Worm (Caenorhabditis elegans) whole organism, L4 larva: ENCODE measurements around the gene klo-2.

Source experiments
- F26F4.8 ChIP-seq: fragments of 200-800 bp; sonication (Bioruptor generic); conservative IDR thresholded peaks from 2 replicates; pipeline ENCODE4 v1.3.6; 2022; ENCODE audit warnings: missing genetic modification characterization, missing compliant biosample characterization
- F44E2.7 ChIP-seq: fragments of 200-800 bp; sonication (Bioruptor generic); IDR thresholded peaks from 2 replicates; pipeline ENCODE4 v2.1.2; 2022; ENCODE audit warnings: missing genetic modification characterization, missing compliant biosample characterization
- T20F7.1 ChIP-seq: fragments of 200-800 bp; sonication (Bioruptor generic); optimal IDR thresholded peaks from 2 replicates; lab custom pipeline; 2018; ENCODE audit warnings: mild to moderate bottlenecking, missing genetic modification characterization, missing compliant biosample characterization
- T26A8.4 ChIP-seq: fragments of 200-800 bp; sonication (Bioruptor generic); IDR thresholded peaks from 2 replicates; pipeline ENCODE4 v1.3.6; 2022; ENCODE audit warnings: missing genetic modification characterization, missing compliant biosample characterization
- Y48G9A.11 ChIP-seq: fragments of 200-800 bp; sonication (Bioruptor generic); IDR thresholded peaks from 2 replicates; pipeline ENCODE4 v1.3.6; 2022; ENCODE audit warnings: missing genetic modification reagents, missing genetic modification characterization, missing compliant biosample characterization
- ZK337.2 ChIP-seq: fragments of 200-800 bp; sonication (Bioruptor generic); IDR thresholded peaks from 2 replicates; pipeline ENCODE4 v1.3.6; 2022; ENCODE audit warnings: missing genetic modification reagents, missing genetic modification characterization, missing compliant biosample characterization
- aha-1 ChIP-seq: fragments of 150-350 bp; peaks from one replicate; lab custom pipeline; 2014; ENCODE audit warnings: missing biosample characterization, missing genetic modification characterization
- arid-1 ChIP-seq: fragments of 200-800 bp; sonication (Bioruptor generic); conservative IDR thresholded peaks from 2 replicates; pipeline ENCODE4 v1.3.6; 2022; ENCODE audit warnings: missing genetic modification reagents, missing genetic modification characterization, missing compliant biosample characterization
- ceh-28 ChIP-seq: fragments of 150-350 bp; optimal IDR thresholded peaks from 2 replicates; lab custom pipeline; 2014; ENCODE audit warnings: missing biosample characterization, missing genetic modification reagents, missing genetic modification characterization
- ceh-32 ChIP-seq: sonication (generic microtip); optimal IDR thresholded peaks from 2 replicates; lab custom pipeline; 2016; ENCODE audit warnings: mild to moderate bottlenecking, missing genetic modification characterization, missing compliant biosample characterization; ENCODE audit not compliant: poor library complexity
- daf-8 ChIP-seq: fragments of 200-800 bp; sonication (Bioruptor generic); IDR thresholded peaks from 2 replicates; pipeline ENCODE4 v1.3.6; 2022; ENCODE audit warnings: missing genetic modification characterization, missing compliant biosample characterization
- egl-43 ChIP-seq: fragments of 200-800 bp; sonication (Bioruptor generic); IDR thresholded peaks from 2 replicates; pipeline ENCODE4 v1.3.6; 2022; ENCODE audit warnings: missing genetic modification reagents, missing genetic modification characterization, missing compliant biosample characterization
- fos-1 ChIP-seq: fragments of 150-350 bp; optimal IDR thresholded peaks from 2 replicates; lab custom pipeline; 2014; ENCODE audit warnings: missing biosample characterization, missing genetic modification characterization
- gei-8 ChIP-seq: fragments of 200-800 bp; sonication (Bioruptor generic); optimal IDR thresholded peaks from 2 replicates; lab custom pipeline; 2018; ENCODE audit warnings: mild to moderate bottlenecking, missing genetic modification characterization, missing compliant biosample characterization
- hlh-11 ChIP-seq: fragments of 200-800 bp; sonication (Bioruptor generic); optimal IDR thresholded peaks from 2 replicates; lab custom pipeline; 2018; ENCODE audit warnings: mild to moderate bottlenecking, missing genetic modification characterization, missing compliant biosample characterization
- lin-38 ChIP-seq: fragments of 200-800 bp; sonication (Bioruptor generic); IDR thresholded peaks from 2 replicates; pipeline ENCODE4 v1.3.6; 2022; ENCODE audit warnings: missing genetic modification reagents, missing genetic modification characterization, missing compliant biosample characterization
- madf-5 ChIP-seq, 2 experiments: fragments of 200-800 bp; sonication (Bioruptor generic); IDR thresholded peaks; 2 replicates each; pipeline ENCODE4 v1.3.6; 2022; ENCODE audit warnings: missing compliant biosample characterization in 2 of 2, missing genetic modification characterization in 2 of 2
- mdl-1 ChIP-seq, 2 experiments: fragments of 150-350 bp in 1 of 2; sonication (generic microtip) in 1 of 2; optimal IDR thresholded peaks; 2 replicates each; lab custom pipeline; 2014 to 2017; ENCODE audit warnings: missing biosample characterization in 2 of 2, missing genetic modification characterization in 2 of 2
- mes-2 ChIP-seq: sonication (generic microtip); optimal IDR thresholded peaks from 2 replicates; lab custom pipeline; 2016; ENCODE audit warnings: missing genotype, mild to moderate bottlenecking, missing genetic modification characterization, missing compliant biosample characterization; ENCODE audit not compliant: poor library complexity, severe bottlenecking
- mxl-3 ChIP-seq: fragments of 200-800 bp; sonication (Bioruptor generic); optimal IDR thresholded peaks from 2 replicates; lab custom pipeline; 2018; ENCODE audit warnings: mild to moderate bottlenecking, missing genetic modification characterization, missing compliant biosample characterization
- nhr-237 ChIP-seq: sonication (generic microtip); optimal IDR thresholded peaks from 2 replicates; lab custom pipeline; 2017; ENCODE audit warnings: missing biosample characterization, missing genetic modification characterization
- nhr-48 ChIP-seq: sonication (generic microtip); optimal IDR thresholded peaks from 2 replicates; lab custom pipeline; 2016; ENCODE audit warnings: mild to moderate bottlenecking, missing genetic modification characterization, missing compliant biosample characterization
- nhr-77 ChIP-seq: fragments of 150-350 bp; optimal IDR thresholded peaks from 2 replicates; lab custom pipeline; 2014; ENCODE audit warnings: missing biosample characterization, missing genetic modification characterization
- rbr-2 ChIP-seq: sonication (generic microtip); optimal IDR thresholded peaks from 2 replicates; lab custom pipeline; 2016; ENCODE audit warnings: missing genotype, missing genetic modification characterization, missing compliant biosample characterization
- sdz-12 ChIP-seq: fragments of 200-800 bp; sonication (Bioruptor generic); optimal IDR thresholded peaks from 2 replicates; lab custom pipeline; 2018; ENCODE audit warnings: mild to moderate bottlenecking, missing genetic modification characterization, missing compliant biosample characterization
- set-16 ChIP-seq: fragments of 200-800 bp; sonication (Bioruptor generic); IDR thresholded peaks from 2 replicates; pipeline ENCODE4 v1.3.6; 2022; ENCODE audit warnings: missing genetic modification reagents, missing genetic modification characterization, missing compliant biosample characterization
- snpc-1.2 ChIP-seq: fragments of 200-800 bp; sonication (Bioruptor generic); IDR thresholded peaks from 2 replicates; pipeline ENCODE4 v1.3.6; 2022; ENCODE audit warnings: missing genetic modification reagents, missing genetic modification characterization, missing compliant biosample characterization
- spr-3 ChIP-seq: fragments of 200-800 bp; sonication (Bioruptor generic); optimal IDR thresholded peaks from 2 replicates; lab custom pipeline; 2018; ENCODE audit warnings: mild to moderate bottlenecking, missing genetic modification characterization, missing compliant biosample characterization
- unc-130 ChIP-seq: sonication (generic microtip); optimal IDR thresholded peaks from 2 replicates; lab custom pipeline; 2016; ENCODE audit warnings: missing genetic modification reagents, missing genetic modification characterization, missing compliant biosample characterization
- unc-62 ChIP-seq, 3 experiments: fragments of 150-350 bp in 1 of 3; sonication (generic microtip); optimal IDR thresholded peaks in 2 of 3; peaks in 1 of 3; 1 replicate in 1 of 3; 2 replicates in 2 of 3; lab custom pipeline; 2014 to 2017; ENCODE audit warnings: missing biosample characterization in 3 of 3, missing genetic modification characterization in 3 of 3, missing genetic modification reagents in 3 of 3, missing genotype in 1 of 3
- zag-1 ChIP-seq: fragments of 150-350 bp; optimal IDR thresholded peaks from 2 replicates; lab custom pipeline; 2014; ENCODE audit warnings: missing biosample characterization, missing genetic modification characterization
- zip-11 ChIP-seq: fragments of 200-800 bp; sonication (Bioruptor generic); IDR thresholded peaks from 2 replicates; pipeline ENCODE4 v1.3.6; 2022; ENCODE audit warnings: missing genetic modification characterization, missing compliant biosample characterization

klo-2 gene

ce11 chrIII:2418159-2418658 lies 27.8 kb upstream of the klo-2 start, which contains the start of the genes W04B5.5 and W04B5.3 (continued):
- TF ChIP-seq F26F4.8 (GFP tag; lab: Robert Waterston, UW) (no peak), zip-11 (GFP tag; lab: Robert Waterston, UW) (no peak)

DNA sequence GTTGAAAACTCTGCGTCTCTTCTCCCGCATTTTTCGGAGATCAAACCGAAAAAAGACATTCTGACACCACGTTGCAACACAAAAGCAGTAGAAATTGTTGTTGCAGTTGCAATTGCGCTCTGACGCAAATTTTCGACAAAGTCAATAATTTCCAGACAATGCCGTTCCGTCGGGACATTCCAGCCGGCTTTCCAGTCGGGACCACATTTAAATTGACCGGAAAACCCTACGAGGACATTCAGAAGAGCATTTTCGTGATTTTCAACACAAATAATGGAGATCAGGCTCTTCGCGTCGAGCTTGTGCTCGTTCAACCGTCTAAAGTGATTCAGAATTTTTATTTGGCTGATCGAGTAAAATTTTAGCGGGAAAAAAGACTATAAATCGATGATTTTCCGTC lies 27.0 kb upstream of the klo-2 start:
- peak; percentile 76 for TF ChIP-seq aha-1 (tag; lab: Kevin White, UChicago)
- no peak for TF ChIP-seq arid-1 (GFP tag; lab: Robert Waterston, UW)
- TF ChIP-seq nhr-237 = no peak
- no peak for TF ChIP-seq sdz-12

ce11 chrIII:2419504-2419903 lies 26.5 kb upstream of the klo-2 start:
- peak; percentile 90 for TF ChIP-seq ceh-28 (tag; lab: Kevin White, UChicago)
- 0 out of 2 replicates have a peak, but pooled peaks have one; percentile 60 for TF ChIP-seq F44E2.7 (GFP tag; lab: Robert Waterston, UW)
- TF ChIP-seq lin-38 (GFP tag; lab: Robert Waterston, UW) = peak; percentile 8
- no peak for TF ChIP-seq mdl-1 (tag; optimal IDR thresholded peaks at IDR 0.05; lab: Kevin White, UChicago)
- TF ChIP-seq, all 104 proteins: peak for 3

DNA sequence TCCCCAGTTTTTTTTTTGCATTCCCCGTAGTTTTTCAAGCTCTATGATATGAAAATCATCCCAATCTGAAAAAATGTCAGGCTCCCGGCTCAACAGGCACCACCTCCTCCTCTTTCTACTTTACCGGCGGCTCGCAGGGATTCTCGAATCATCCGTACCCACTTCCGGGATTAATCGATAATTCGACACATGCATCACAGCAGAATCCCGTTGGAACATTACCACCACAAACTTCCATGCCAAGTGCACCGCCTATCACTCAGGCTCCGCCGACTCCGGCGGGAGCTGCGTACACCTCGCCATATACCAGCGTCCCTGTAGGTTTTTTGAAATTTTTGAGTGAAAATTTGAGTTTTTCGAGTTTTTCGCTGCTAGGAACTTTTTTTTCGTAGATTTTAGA lies 24.8 kb upstream of the klo-2 start:
- TF ChIP-seq unc-130 (GFP tag; lab: Kevin White, UChicago) (no peak), egl-43 (GFP tag; lab: Robert Waterston, UW) (peak; percentile 60; the same call in 1 of the 2 replicates), aha-1 (tag; lab: Kevin White, UChicago) (peak; percentile 53), nhr-77 (tag; lab: Kevin White, UChicago) (no peak), hlh-11 (no peak), nhr-48 (tag; lab: Kevin White, UChicago) (no peak), T20F7.1 (no peak), unc-62 (GFP tag; optimal IDR thresholded peaks at IDR 0.05 in 1 of 2; lab: Kevin White, UChicago) (peak in 1 of 2 experiments; percentile 12), unc-62 (tag; optimal IDR thresholded peaks at IDR 0.05; lab: Kevin White, UChicago) (no peak), madf-5 (GFP tag; IDR thresholded peaks at IDR 0.05; lab: Robert Waterston, UW) (no peak)
- TF ChIP-seq, all 104 proteins: peak for 3

ce11 chrIII:2423638-2424037 lies 22.4 kb upstream of the klo-2 start:
- TF ChIP-seq ZK337.2 (GFP tag; lab: Robert Waterston, UW) (no peak), ceh-28 (tag; lab: Kevin White, UChicago) (peak; percentile 82)
- TF ChIP-seq, all 104 proteins: peak for 1

DNA sequence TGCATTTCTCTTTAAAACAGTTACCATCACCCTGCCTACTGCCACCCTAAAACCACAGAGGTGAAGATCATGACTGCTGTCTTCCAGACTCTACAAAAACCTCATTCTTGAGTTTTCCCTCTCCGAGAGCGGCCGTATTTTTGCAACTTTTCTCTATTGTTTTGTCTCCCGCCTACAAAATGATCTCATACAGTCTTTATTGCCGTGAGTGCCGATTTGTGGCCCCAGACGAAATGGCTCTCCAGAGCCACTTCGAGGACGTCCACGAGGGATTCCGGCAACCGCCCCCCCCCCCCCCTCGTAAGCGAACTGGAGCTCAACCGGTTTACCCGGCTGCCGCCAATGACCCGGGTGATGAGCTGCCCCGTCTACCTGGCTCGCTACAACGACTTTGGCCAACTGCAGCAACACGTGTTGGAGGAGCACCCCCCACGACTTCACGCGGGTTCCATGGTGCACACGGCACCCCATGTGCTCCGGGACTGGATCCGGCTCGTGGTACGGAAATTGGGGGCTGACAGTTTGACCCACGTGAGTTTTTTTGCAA lies 21.2 kb upstream of the klo-2 start:
- TF ChIP-seq snpc-1.2 (no peak), fos-1 (tag; lab: Kevin White, UChicago) (no peak), mxl-3 (no peak), mes-2 (tag; lab: Kevin White, UChicago) (no peak), lin-38 (GFP tag; lab: Robert Waterston, UW) (no peak), rbr-2 (tag; lab: Kevin White, UChicago) (no peak), aha-1 (tag; lab: Kevin White, UChicago) (peak; percentile 90), Y48G9A.11 (GFP tag; lab: Robert Waterston, UW) (no peak), T26A8.4 (no peak), daf-8 (GFP tag; lab: Robert Waterston, UW) (0 out of 2 replicates have a peak, but pooled peaks have one; percentile 12), set-16 (peak; percentile 97), spr-3 (GFP tag; lab: Kevin White, UChicago) (no peak), zag-1 (tag; lab: Kevin White, UChicago) (no peak), ceh-32 (tag; lab: Kevin White, UChicago) (no peak), hlh-11 (no peak), gei-8 (GFP tag; lab: Kevin White, UChicago) (no peak)
